Fruit fly (Drosophila melanogaster): ENCODE data around the gene CG10628.

Gene CG10628

DNA sequence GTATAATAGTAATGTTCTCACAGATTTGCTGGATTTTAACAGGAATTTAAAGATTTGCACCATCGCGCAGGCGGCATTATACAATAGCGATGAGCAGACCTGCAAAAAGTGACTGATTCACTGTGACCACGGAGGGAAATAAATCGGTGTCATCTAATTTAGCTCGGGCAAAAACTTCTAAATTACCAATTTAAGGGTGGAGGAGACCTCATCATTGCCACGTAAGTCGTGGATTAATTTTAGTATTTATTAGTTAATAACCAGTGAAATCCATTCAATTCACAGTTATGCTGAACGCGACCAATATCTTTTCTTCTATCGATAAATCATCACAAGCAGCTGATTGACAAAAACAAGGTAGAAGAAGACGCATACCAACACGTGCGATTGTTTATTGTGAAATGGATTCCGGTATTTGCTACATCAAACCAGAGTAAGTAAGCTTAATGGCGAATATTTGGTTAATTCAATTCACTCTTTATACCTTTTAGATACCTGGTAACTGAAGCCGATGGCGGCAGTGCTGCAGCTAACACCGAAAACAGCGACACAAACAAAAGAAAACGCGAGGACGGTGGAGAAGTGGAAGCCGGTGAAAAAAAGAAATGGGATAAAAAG, at the start of gene CG10628, which contains the start of gene Dus3:
Gene CG10628, minus strand, starts transcription at position 105 of the 618 bp plus-strand sequence.
Gene Dus3, plus strand, starts transcription at position 369 of the 618 bp plus-strand sequence.
- TF ChIP-seq ss (GFP tag; optimal IDR thresholded peaks at IDR 0.05) (peak in 1 of 2 experiments; percentile 80), CG3032 (tag; optimal IDR thresholded peaks at IDR 0.05) (peak; percentile 89), Lpt (GFP tag; optimal IDR thresholded peaks at IDR 0.05) (peak; percentile 78), salr (GFP tag; optimal IDR thresholded peaks at IDR 0.05) (peak in 1 of 2 experiments; percentile 76), CG1621 (tag; optimal IDR thresholded peaks at IDR 0.05) (peak; percentile 81), CG11902 (GFP tag; optimal IDR thresholded peaks at IDR 0.05) (peak; percentile 78), vri (GFP tag; optimal IDR thresholded peaks at IDR 0.05) (peak; percentile 66), dac (GFP tag; optimal IDR thresholded peaks at IDR 0.05) (peak; percentile 87), CG9139 (GFP tag; optimal IDR thresholded peaks at IDR 0.05) (peak; percentile 15), esn (GFP tag; optimal IDR thresholded peaks at IDR 0.05) (peak; percentile 93), Hr38 (GFP tag; optimal IDR thresholded peaks at IDR 0.05) (peak; percentile 65), CG6276 (GFP tag; optimal IDR thresholded peaks at IDR 0.05) (peak; percentile 58), OdsH (GFP tag; optimal IDR thresholded peaks at IDR 0.05) (no peak), spab (GFP tag; optimal IDR thresholded peaks at IDR 0.05) (peak; percentile 69), CG11762 (GFP tag; optimal IDR thresholded peaks at IDR 0.05; ENCODE audit: insufficient read depth) (peak; percentile 76), CG8632 (GFP tag; optimal IDR thresholded peaks at IDR 0.05) (peak; percentile 70), pdm3 (GFP tag; optimal IDR thresholded peaks at IDR 0.05) (no peak), Eip78C (GFP tag) (peak; percentile 92), CG6792 (GFP tag; optimal IDR thresholded peaks at IDR 0.05) (peak; percentile 83), svp (GFP tag) (peak; percentile 91), fkh (GFP tag; optimal IDR thresholded peaks at IDR 0.05) (peak; percentile 63), Ets96B (tag; optimal IDR thresholded peaks at IDR 0.05) (peak; percentile 86), CG10669 (GFP tag; optimal IDR thresholded peaks at IDR 0.05) (peak; percentile 83), Sox14 (GFP tag; optimal IDR thresholded peaks at IDR 0.05) (peak; percentile 91), CG7368 (GFP tag; optimal IDR thresholded peaks at IDR 0.05) (peak; percentile 81), achi (GFP tag; optimal IDR thresholded peaks at IDR 0.05) (peak; percentile 87), Hr4 (GFP tag; optimal IDR thresholded peaks at IDR 0.05) (peak; percentile 92), dsx (GFP tag; optimal IDR thresholded peaks at IDR 0.05; ENCODE audit: poor library complexity, severe bottlenecking) (no peak), eg (GFP tag; IDR thresholded peaks at IDR 0.05) (peak; percentile 93), CG8119 (GFP tag; IDR thresholded peaks at IDR 0.05) (peak; percentile 80), CG32006 (GFP tag; optimal IDR thresholded peaks at IDR 0.05) (peak; percentile 88), Hr39 (GFP tag; optimal IDR thresholded peaks at IDR 0.05) (peak; percentile 93), Eip93F (GFP tag; optimal IDR thresholded peaks at IDR 0.05) (peak; percentile 62), CG31627 (GFP tag; optimal IDR thresholded peaks at IDR 0.05) (peak; percentile 91), net (GFP tag; optimal IDR thresholded peaks at IDR 0.05) (peak; percentile 85), fd85E (GFP tag; optimal IDR thresholded peaks at IDR 0.05) (no peak), CG4318 (GFP tag; optimal IDR thresholded peaks at IDR 0.05) (no peak), CG8319 (GFP tag; optimal IDR thresholded peaks at IDR 0.05) (peak; percentile 78), Met (GFP tag; optimal IDR thresholded peaks at IDR 0.05) (peak; percentile 90), CG15336 (GFP tag; IDR thresholded peaks at IDR 0.05) (peak; percentile 85), CG34406 (GFP tag; optimal IDR thresholded peaks at IDR 0.05) (peak; percentile 82), CG11294 (GFP tag; IDR thresholded peaks at IDR 0.05) (peak; percentile 82), CG3919 (GFP tag; optimal IDR thresholded peaks at IDR 0.05) (peak; percentile 87), Smox (GFP tag; optimal IDR thresholded peaks at IDR 0.05) (peak; percentile 83), CG6163 (GFP tag; IDR thresholded peaks at IDR 0.05) (peak; percentile 92), CG6808 (GFP tag; optimal IDR thresholded peaks at IDR 0.05) (peak; percentile 71), Gug (GFP tag; IDR thresholded peaks at IDR 0.05) (peak; percentile 92), acj6 (GFP tag; optimal IDR thresholded peaks at IDR 0.05) (peak; percentile 88), fd59A (GFP tag; optimal IDR thresholded peaks at IDR 0.05) (peak; percentile 69), Sox15 (GFP tag; optimal IDR thresholded peaks at IDR 0.05) (peak; percentile 80), Blimp-1 (GFP tag; optimal IDR thresholded peaks at IDR 0.05) (peak; percentile 55)

Data from whole organism, prepupa.